Worm (Caenorhabditis elegans): ENCODE data around the gene F14H3.12.

The F14H3.12 gene

ce11 chrV:16075250-16075709 is at the start of gene F14H3.12, which contains the start of gene srj-29:
Gene F14H3.12, minus strand, starts transcription at chrV:16075323.
Gene srj-29, plus strand, starts transcription at chrV:16075659.
- no peak for TF ChIP-seq unc-62 (GFP tag; optimal IDR thresholded peaks at IDR 0.05)

DNA sequence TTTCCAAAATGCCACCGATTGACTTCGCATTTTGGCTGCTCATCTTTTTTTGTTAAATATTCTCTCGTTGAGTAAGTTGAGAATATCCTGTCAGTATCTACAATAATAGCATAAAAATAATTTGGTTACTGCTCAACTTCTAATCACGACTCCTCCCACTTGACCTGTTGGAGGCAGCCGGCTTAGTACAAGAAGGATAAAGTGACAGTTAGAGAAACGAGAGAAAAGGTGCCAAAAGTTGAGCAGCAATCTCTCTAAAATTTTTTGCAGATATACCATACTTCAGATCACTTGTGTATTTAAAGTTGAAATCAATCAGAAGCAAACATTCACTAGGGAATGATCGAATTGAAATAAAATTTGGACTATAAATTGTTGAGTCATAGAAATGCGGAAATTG is 49.6 kb upstream of the F14H3.12 start, which contains the start of gene nhr-111:
Gene nhr-111 (minus strand): TSS at position 101 of the 400 bp plus-strand sequence.
- no peak for TF ChIP-seq unc-62 (GFP tag; optimal IDR thresholded peaks at IDR 0.05)

- TF ChIP-seq unc-62 (GFP tag; optimal IDR thresholded peaks at IDR 0.05), result no peak
Measured at ce11 chrV:16121451-16121850, 46.3 kb upstream of the F14H3.12 start.

- no peak for TF ChIP-seq unc-62 (GFP tag; optimal IDR thresholded peaks at IDR 0.05)
Measured at ce11 chrV:16120922-16121321, 45.8 kb upstream of the F14H3.12 start, which contains the start of gene skr-3. Gene skr-3, plus strand, starts transcription at chrV:16121084.

DNA sequence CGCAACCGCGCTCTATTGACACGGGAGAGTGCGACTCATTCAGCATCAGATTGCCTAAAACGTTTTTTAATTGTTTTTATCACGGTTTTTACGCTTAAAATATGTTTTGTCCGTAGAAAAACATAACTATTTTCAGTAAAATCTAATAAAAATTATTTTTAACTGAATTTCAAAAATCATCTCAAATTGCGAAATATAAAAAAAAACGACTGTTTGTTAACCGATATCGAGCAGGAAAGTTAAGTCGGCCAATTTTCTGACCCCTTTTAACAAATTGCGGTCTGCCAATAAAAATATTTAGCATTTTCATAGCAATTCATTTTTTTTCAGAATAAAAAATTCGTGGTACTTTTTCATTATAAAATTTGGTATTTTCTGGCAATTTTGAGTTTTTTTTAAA is 45.4 kb upstream of the F14H3.12 start:
- TF ChIP-seq unc-62 (GFP tag; optimal IDR thresholded peaks at IDR 0.05), result no peak

DNA sequence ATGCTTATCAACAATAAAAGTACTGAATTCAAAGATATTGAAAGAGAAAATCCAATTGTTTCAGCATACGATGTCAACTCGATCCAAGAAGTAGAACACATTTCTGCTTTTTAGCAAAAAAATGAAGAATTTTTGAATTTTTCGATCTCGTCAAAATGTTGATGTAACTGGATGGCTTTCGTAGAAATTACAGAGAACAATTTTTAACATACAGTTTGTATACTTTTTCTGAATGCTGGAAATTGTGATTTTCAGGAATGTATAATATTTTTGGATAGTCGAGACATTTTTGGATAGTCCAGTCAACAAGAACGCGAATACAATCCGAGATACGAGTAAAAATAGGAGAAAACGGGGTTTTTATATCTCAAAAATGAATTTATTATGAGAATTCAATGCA is 43.5 kb upstream of the F14H3.12 start, which contains the start of gene str-103:
Gene str-103 (minus strand): TSS at position 101 of the 400 bp plus-strand sequence.
- TF ChIP-seq unc-62 (GFP tag; optimal IDR thresholded peaks at IDR 0.05), result no peak

- no peak for TF ChIP-seq unc-62 (GFP tag; optimal IDR thresholded peaks at IDR 0.05)
Measured at ce11 chrV:16115381-16115780, 40.3 kb upstream of the F14H3.12 start, which contains the start of gene str-25. Gene str-25, plus strand, starts transcription at chrV:16115681.

DNA sequence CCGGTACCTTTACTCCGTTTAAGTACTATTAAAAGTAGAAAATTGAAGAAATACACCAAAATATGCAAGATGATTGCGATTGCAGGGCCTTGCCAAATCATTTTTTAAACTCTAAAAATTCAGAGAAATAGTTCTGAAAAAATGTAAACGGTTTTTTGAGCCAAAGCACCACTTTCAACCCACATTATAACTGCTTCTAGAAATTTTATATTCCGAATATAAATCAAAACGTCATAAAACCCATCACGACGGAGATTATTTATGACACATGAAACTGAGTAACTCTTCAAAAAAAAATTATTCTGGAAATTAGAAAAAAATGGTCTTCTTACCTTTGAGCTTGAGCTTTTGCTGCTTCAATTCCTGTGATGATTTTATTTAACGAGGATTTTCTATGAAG is 39.1 kb upstream of the F14H3.12 start, which contains the start of gene srxa-16:
Gene srxa-16 (minus strand): TSS at position 101 of the 400 bp plus-strand sequence.
- no peak for TF ChIP-seq unc-62 (GFP tag; optimal IDR thresholded peaks at IDR 0.05)

DNA sequence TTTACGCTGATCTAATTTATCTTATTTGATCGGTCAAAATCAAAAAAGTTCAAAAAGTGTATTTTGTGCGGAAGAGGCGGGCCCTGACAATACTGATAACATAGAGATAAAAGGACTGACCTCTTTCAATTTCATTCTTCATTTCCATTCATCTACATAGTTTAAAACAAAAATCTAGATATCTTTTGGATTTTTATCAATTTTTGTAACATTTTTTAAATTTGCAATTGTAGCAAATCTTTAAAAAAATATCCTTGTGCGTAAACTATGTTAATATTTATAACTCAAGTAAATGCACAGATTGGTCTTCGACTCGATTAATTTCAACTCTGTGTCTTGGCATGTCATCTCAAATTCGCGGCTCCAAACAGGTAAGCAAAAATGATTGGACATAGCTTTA is 28.5 kb upstream of the F14H3.12 start, which contains the start of gene argk-1:
Gene argk-1 (plus strand): TSS at position 301 of the 400 bp plus-strand sequence.
- TF ChIP-seq unc-62 (GFP tag; optimal IDR thresholded peaks at IDR 0.05), result no peak

DNA sequence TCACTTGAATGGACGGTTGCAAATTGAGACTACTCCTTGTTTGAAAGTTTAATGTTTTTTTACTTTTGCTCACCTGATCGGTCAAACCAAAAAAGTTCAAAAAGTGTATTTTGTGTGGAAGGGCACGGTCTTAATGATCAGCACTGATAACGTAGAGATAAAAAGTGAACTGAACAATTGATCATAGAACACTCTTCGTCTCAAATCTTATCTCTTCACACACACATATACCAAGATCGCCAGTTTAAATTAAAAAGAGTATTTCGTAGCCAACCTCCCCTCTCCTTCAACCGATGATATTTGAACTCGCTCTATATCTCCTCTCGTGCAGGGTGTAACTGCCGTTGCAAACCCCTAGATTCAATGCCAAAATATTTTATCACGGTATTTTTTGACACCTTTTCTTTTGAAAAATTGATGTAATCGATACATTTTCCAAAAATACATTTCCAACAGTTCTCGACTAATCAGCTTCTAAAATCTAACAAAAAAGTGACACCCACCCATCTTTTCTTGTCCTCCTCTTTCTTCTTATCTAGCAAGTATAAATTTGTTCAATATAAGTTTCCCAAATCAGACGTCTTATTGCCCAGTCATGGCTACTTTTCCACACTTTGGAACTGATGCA is 25.1 kb upstream of the F14H3.12 start, which contains the start of gene cth-1:
Gene cth-1 (plus strand): TSS at position 578 of the 628 bp plus-strand sequence.
- no peak for TF ChIP-seq unc-62 (GFP tag; optimal IDR thresholded peaks at IDR 0.05)

ce11 chrV:16099441-16099840 is 24.3 kb upstream of the F14H3.12 start, which contains the start of gene str-7:
Gene str-7, minus strand, starts transcription at chrV:16099541.
- no peak for TF ChIP-seq unc-62 (GFP tag; optimal IDR thresholded peaks at IDR 0.05)

- TF ChIP-seq unc-62 (GFP tag; optimal IDR thresholded peaks at IDR 0.05), result no peak
Measured at ce11 chrV:16094862-16095261, 19.7 kb upstream of the F14H3.12 start.

DNA sequence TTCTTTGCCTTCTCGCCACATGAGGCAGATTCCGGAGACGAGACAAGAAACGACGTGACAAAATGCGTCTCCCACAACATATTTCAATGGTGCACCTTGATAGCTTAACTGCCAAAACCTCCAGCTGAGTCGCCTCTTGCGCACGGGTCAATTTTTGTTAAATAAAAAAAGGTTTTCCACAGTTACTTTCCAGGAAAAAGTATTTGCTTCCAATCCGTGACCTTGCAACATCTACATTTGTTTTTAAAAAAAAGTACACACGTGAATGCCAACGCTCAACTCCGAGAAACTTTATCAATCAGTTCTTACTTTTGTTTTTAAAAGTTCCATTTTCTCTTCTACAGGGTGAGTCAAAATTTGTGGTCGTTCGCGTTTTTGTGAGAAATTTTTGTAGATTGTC is 19.2 kb upstream of the F14H3.12 start, which contains the start of gene F22B8.7:
Gene F22B8.7 (plus strand): TSS at position 301 of the 400 bp plus-strand sequence.
- TF ChIP-seq unc-62 (GFP tag; optimal IDR thresholded peaks at IDR 0.05), result no peak

DNA sequence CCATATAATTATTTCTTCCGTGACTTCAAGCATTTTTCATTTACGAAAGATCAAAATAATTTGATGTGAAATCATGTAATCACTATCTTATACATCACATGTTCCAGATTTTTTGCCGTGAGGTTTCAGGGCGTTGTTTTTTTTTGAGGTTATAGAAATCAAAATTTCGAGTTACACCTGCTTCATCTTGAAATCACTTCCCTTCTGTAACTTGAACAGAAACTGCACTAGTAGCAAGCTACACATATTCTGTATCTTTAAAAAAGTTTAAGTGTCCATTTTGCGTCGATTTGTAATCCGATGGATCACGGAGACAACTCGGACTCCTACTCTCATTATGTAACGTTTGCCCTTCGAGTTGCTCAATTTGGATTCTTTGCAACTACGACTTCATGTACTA is 15.6 kb upstream of the F14H3.12 start, which contains the start of gene F22B8.3:
Gene F22B8.3 (plus strand): TSS at position 301 of the 400 bp plus-strand sequence.
- TF ChIP-seq unc-62 (GFP tag; optimal IDR thresholded peaks at IDR 0.05), result no peak

DNA sequence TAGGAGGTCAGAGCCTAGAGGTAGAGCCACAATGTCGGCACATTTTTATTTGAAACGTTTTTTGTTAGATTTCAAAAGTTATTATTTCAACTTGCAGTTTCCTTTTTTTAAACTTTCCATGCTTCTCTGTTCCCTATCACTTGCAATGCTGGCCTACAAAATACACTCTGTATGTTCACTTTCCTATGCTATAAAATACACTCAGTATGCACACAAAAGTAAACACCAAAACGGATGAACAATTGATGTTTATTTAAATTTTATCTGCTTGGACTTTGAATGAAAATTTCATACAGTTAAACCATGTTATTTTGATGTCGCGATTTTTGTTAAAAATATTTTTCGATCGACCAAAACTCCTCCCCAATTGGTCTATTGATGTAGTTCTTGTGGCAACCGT is 5.6 kb upstream of the F14H3.12 start:
- TF ChIP-seq unc-62 (GFP tag; optimal IDR thresholded peaks at IDR 0.05), result no peak

DNA sequence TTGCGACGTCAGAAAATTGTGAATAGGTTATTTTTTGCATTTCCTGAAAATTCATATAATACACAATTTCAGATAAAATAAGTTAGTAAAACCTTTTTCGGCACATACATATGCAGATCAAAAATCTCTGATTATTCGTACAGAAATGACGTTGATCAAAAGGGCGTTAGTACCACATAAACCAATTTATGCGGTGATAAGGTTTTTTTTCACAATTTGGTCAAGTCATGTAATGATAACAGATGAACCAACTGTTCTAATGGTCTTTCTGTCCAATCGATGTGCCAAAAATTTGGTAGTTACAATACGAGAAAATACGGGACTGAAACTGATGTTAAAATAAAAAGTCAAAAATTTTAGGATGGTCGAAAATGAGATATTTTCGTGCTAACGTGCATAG is 4.9 kb upstream of the F14H3.12 start:
- no peak for TF ChIP-seq unc-62 (GFP tag; optimal IDR thresholded peaks at IDR 0.05)

DNA sequence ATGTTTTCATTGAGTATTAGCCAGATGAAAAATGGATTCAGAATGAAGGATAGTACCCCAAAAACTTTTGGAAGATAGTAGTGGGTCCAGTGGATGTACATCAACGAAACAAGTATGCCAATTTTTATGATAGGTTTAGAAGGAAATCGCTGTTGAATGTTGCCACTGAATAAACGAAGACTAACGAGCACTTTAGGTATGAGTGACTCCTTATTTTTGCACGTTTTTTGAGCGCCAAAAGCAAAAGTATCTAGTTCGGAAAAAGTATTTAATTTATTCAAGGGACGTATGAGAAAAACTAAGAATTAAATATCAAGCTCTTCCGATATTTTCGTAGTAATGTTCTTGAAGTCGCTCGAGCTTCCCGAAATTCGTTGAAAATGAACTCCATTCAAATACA is 1.3 kb downstream of the F14H3.12 start, which contains the start of gene srj-10:
Gene srj-10 (minus strand): TSS at position 101 of the 400 bp plus-strand sequence.
- TF ChIP-seq unc-62 (GFP tag; optimal IDR thresholded peaks at IDR 0.05), result no peak
